Worm (Caenorhabditis elegans): Measurements from ENCODE around the gene str-130.

DNA sequence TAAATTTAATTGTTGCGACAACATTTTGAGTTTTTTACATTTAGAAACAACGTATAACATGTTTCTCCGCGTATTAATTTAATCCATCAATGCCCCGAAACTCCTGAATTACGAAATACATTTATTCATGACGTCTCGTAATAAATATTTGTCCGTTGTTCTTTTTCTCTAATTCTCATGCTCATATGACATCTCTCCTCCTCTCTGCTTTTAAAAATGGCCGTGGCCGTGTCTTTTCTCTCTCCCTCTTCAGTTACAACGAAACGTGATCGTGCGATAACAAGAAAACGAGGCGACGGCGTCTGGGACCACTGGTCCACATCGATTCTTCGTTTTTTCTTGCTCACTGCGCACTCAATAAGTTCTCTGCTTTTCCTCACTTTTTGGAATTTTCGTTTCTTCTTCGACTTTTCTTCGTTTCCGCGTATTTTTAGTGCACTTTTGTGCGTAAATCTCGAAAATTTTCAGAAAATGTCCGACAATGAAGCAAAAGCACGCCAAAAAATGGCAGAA lies 39.7 kb upstream of the str-130 start, which contains the start of gene snap-1:
- TF ChIP-seq aptf-3 (GFP tag; IDR thresholded peaks at IDR 0.05) (no peak), madf-10 (tag; optimal IDR thresholded peaks at IDR 0.05) (no peak), ccch-3 (GFP tag; optimal IDR thresholded peaks at IDR 0.05) (no peak), die-1 (tag; optimal IDR thresholded peaks at IDR 0.05) (no peak), bed-2 (GFP tag; IDR thresholded peaks at IDR 0.05) (no peak), B0261.1 (tag; optimal IDR thresholded peaks at IDR 0.05) (no peak), ceh-91 (GFP tag; IDR thresholded peaks at IDR 0.05) (no peak), ztf-22 (GFP tag; optimal IDR thresholded peaks at IDR 0.05) (no peak)
